1 fruit fly cellular context compared by ENCODE assay signal in genomic region chr3L:14942769-14943168, dm6.
TF ChIP-seq lines count a peak whose summit lies in the region.

No protein-coding gene starts in this region.

TF ChIP-seq in whole organism, embryonic, 481 proteins besides CTCF, POLR2A, EP300 and RAD21 (continued from another document):
- TF ChIP-seq CG30403 (GFP tag; optimal IDR thresholded peaks at IDR 0.05; lab: Kevin White, UChicago) = no peak
- peak; percentile 42; the same call in 1 of the 3 replicates for TF ChIP-seq CG7963 (GFP tag; IDR thresholded peaks at IDR 0.05; lab: Robert Waterston, UW; ENCODE audit: partially characterized antibody)
- TF ChIP-seq HLH4C (GFP tag; IDR thresholded peaks at IDR 0.05; lab: Robert Waterston, UW; ENCODE audit: partially characterized antibody) = peak; percentile 73
- peak; percentile 26 for TF ChIP-seq nmo (GFP tag; optimal IDR thresholded peaks at IDR 0.05; lab: Kevin White, UChicago)
- no peak for TF ChIP-seq CG34376 (GFP tag; optimal IDR thresholded peaks at IDR 0.05; lab: Kevin White, UChicago)
- no peak for TF ChIP-seq Dek (tag; optimal IDR thresholded peaks at IDR 0.05; lab: Kevin White, UChicago)
- peak; percentile 34 for TF ChIP-seq Ets97D (GFP tag; optimal IDR thresholded peaks at IDR 0.05; lab: Kevin White, UChicago)
- TF ChIP-seq sens (GFP tag; lab: Kevin White, UChicago) = peak; percentile 66
- TF ChIP-seq E2f2 (GFP tag; IDR thresholded peaks at IDR 0.05; lab: Robert Waterston, UW) = peak; percentile 99
- TF ChIP-seq CG6791 (GFP tag; IDR thresholded peaks at IDR 0.05; lab: Robert Waterston, UW; ENCODE audit: partially characterized antibody) = peak; percentile 80
- no peak for TF ChIP-seq B-H2 (GFP tag; optimal IDR thresholded peaks at IDR 0.05; lab: Kevin White, UChicago)
- TF ChIP-seq Max (GFP tag; optimal IDR thresholded peaks at IDR 0.05; lab: Kevin White, UChicago) = no peak
- TF ChIP-seq lov (optimal IDR thresholded peaks at IDR 0.05; lab: Kevin White, UChicago) = no peak
- peak; percentile 70; the same call in 2 of the 3 replicates for TF ChIP-seq lov (GFP tag; IDR thresholded peaks at IDR 0.05; lab: Robert Waterston, UW)
- TF ChIP-seq trem (tag; optimal IDR thresholded peaks at IDR 0.05; lab: Kevin White, UChicago) = peak; percentile 69
- TF ChIP-seq Dref (GFP tag; IDR thresholded peaks at IDR 0.05; lab: Robert Waterston, UW) = peak; percentile 93
- peak; percentile 63 for TF ChIP-seq CG1603 (tag; optimal IDR thresholded peaks at IDR 0.05; lab: Kevin White, UChicago)
- TF ChIP-seq Xbp1 (GFP tag; optimal IDR thresholded peaks at IDR 0.05; lab: Kevin White, UChicago) = peak; percentile 14
